Worm (Caenorhabditis elegans): ENCODE data around the gene K09C8.9.

The K09C8.9 gene

ce11 chrX:10953834-10954233 is 13.8 kb downstream of the K09C8.9 start, which contains the start of gene pbo-4:
Gene pbo-4, plus strand, starts transcription at chrX:10954134.
- TF ChIP-seq sdc-2 (tag; optimal IDR thresholded peaks at IDR 0.05): no peak
- TF ChIP-seq T23F11.4 (GFP tag; optimal IDR thresholded peaks at IDR 0.05): no peak
- TF ChIP-seq rnt-1 (tag; optimal IDR thresholded peaks at IDR 0.05): no peak
- no peak for TF ChIP-seq ama-1 (optimal IDR thresholded peaks at IDR 0.05)
- no peak for TF ChIP-seq ceh-31 (tag; optimal IDR thresholded peaks at IDR 0.05)
- TF ChIP-seq dve-1 (tag; optimal IDR thresholded peaks at IDR 0.05): no peak
- TF ChIP-seq F13H6.1 (tag; optimal IDR thresholded peaks at IDR 0.05): no peak
- TF ChIP-seq tbx-7 (tag; optimal IDR thresholded peaks at IDR 0.05): no peak
- no peak for TF ChIP-seq syd-9 (tag; optimal IDR thresholded peaks at IDR 0.05)
- TF ChIP-seq eyg-1 (tag; optimal IDR thresholded peaks at IDR 0.05): no peak

ce11 chrX:10951922-10952321 is 15.7 kb downstream of the K09C8.9 start:
- TF ChIP-seq sdc-2 (tag; optimal IDR thresholded peaks at IDR 0.05) (no peak), K09A11.1 (tag; optimal IDR thresholded peaks at IDR 0.05; ENCODE audit: insufficient read depth) (no peak), ahr-1 (tag; optimal IDR thresholded peaks at IDR 0.05) (no peak)

ce11 chrX:10951168-10951567 is 16.4 kb downstream of the K09C8.9 start, which contains the start of gene K09C8.7:
Gene K09C8.7, minus strand, starts transcription at chrX:10951393.
- no peak for TF ChIP-seq pha-2 (tag; optimal IDR thresholded peaks at IDR 0.05)
- no peak for TF ChIP-seq fkh-6 (tag; optimal IDR thresholded peaks at IDR 0.05)
- no peak for TF ChIP-seq nfya-1 (tag; optimal IDR thresholded peaks at IDR 0.05)
- no peak for TF ChIP-seq T23F11.4 (GFP tag; optimal IDR thresholded peaks at IDR 0.05)
- no peak for TF ChIP-seq ama-1 (optimal IDR thresholded peaks at IDR 0.05)

- no peak for TF ChIP-seq ceh-48 (tag; optimal IDR thresholded peaks at IDR 0.05)
- TF ChIP-seq mec-3 (tag; optimal IDR thresholded peaks at IDR 0.05; ENCODE audit: borderline replicate concordance): no peak
- TF ChIP-seq T23F11.4 (GFP tag; optimal IDR thresholded peaks at IDR 0.05): no peak
- TF ChIP-seq pqm-1 (tag; optimal IDR thresholded peaks at IDR 0.05): no peak
- TF ChIP-seq gmeb-2 (tag; optimal IDR thresholded peaks at IDR 0.05): no peak
- no peak for TF ChIP-seq hlh-13 (GFP tag; optimal IDR thresholded peaks at IDR 0.05)
- no peak for TF ChIP-seq hlh-30 (tag; optimal IDR thresholded peaks at IDR 0.05; ENCODE audit: insufficient read depth)
- no peak for TF ChIP-seq ceh-24 (tag; optimal IDR thresholded peaks at IDR 0.05)
- TF ChIP-seq fkh-6 (tag; optimal IDR thresholded peaks at IDR 0.05): no peak
- no peak for TF ChIP-seq npax-4 (tag; optimal IDR thresholded peaks at IDR 0.05)
- no peak for TF ChIP-seq ceh-31 (tag; optimal IDR thresholded peaks at IDR 0.05)
- TF ChIP-seq eyg-1 (tag; optimal IDR thresholded peaks at IDR 0.05): no peak
- no peak for TF ChIP-seq che-1 (tag; optimal IDR thresholded peaks at IDR 0.05)
- no peak for TF ChIP-seq ahr-1 (tag; optimal IDR thresholded peaks at IDR 0.05)
- no peak for TF ChIP-seq F13H6.1 (tag; optimal IDR thresholded peaks at IDR 0.05)
- TF ChIP-seq ceh-6 (GFP tag; optimal IDR thresholded peaks at IDR 0.05): no peak
- TF ChIP-seq ceh-34 (tag; optimal IDR thresholded peaks at IDR 0.05): no peak
- no peak for TF ChIP-seq unc-3 (GFP tag; conservative IDR thresholded peaks at IDR 0.05)
- no peak for TF ChIP-seq unc-3 (tag; optimal IDR thresholded peaks at IDR 0.05)
These were observed 18.7 kb downstream of the K09C8.9 start, which contains the start of gene T21B6.3 for ce11 chrX:10948852-10949251. Gene T21B6.3, minus strand, starts transcription at chrX:10948952.

ce11 chrX:10941255-10941654 is 26.3 kb downstream of the K09C8.9 start, which contains the start of gene pho-7:
Gene pho-7, minus strand, starts transcription at chrX:10941355.
- TF ChIP-seq ceh-19 (GFP tag; optimal IDR thresholded peaks at IDR 0.05) (no peak), lim-6 (tag; optimal IDR thresholded peaks at IDR 0.05) (no peak), ahr-1 (tag; optimal IDR thresholded peaks at IDR 0.05) (no peak)

ce11 chrX:10933308-10934014 is 34.1 kb downstream of the K09C8.9 start:
- TF ChIP-seq ahr-1 (tag; optimal IDR thresholded peaks at IDR 0.05) (no peak), hlh-30 (tag; optimal IDR thresholded peaks at IDR 0.05; ENCODE audit: insufficient read depth) (no peak), pqm-1 (tag; optimal IDR thresholded peaks at IDR 0.05) (no peak), unc-42 (tag; optimal IDR thresholded peaks at IDR 0.05) (peak; percentile 64), fax-1 (tag; optimal IDR thresholded peaks at IDR 0.05) (no peak), odd-2 (tag; optimal IDR thresholded peaks at IDR 0.05) (no peak), ceh-31 (tag; optimal IDR thresholded peaks at IDR 0.05) (peak; percentile 36), pha-4 (tag; optimal IDR thresholded peaks at IDR 0.05) (no peak), rnt-1 (tag; optimal IDR thresholded peaks at IDR 0.05) (no peak)
